5 fruit fly cellular contexts compared by ENCODE assay signal in the genomic region with DNA sequence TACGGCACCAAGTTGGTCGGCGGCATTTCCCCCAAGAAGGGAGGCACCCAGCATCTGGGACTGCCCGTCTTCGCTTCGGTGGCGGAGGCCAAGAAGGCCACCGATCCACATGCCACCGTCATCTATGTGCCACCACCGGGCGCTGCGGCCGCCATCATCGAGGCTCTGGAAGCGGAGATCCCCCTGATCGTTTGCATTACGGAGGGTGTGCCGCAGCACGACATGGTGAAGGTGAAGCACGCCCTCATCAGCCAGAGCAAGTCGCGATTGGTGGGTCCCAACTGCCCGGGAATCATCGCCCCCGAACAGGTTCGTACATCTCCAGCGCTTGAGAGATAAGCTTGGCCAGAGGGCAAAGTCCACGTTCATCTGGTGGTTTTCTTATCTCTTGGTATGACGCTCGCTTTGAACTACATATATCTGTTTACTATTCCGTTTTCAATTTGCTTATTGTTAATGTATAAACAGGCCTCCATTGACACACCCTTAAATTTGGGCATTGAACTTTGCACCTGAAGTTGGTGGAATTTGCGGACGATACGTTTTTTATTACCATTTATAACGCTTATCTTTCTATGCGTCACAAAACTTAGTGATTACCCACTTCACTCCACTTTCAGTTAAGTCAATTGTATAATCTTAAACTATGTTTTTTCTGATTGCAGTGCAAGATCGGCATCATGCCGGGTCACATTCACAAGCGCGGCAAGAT.
TF ChIP-seq lines count a peak whose summit lies in the region.

No protein-coding gene starts in this region.

- no peak for TF ChIP-seq CTCF in whole organism, embryonic (GFP tag; optimal IDR thresholded peaks at IDR 0.05; lab: Kevin White, UChicago)

TF ChIP-seq in whole organism, adult, 20 proteins besides CTCF, POLR2A, EP300 and RAD21:
- TF ChIP-seq CG7045 (GFP tag; optimal IDR thresholded peaks at IDR 0.05; lab: Kevin White, UChicago) (peak; percentile 8), bab1 (GFP tag; optimal IDR thresholded peaks at IDR 0.05; lab: Kevin White, UChicago) (no peak), Hr96 (GFP tag; optimal IDR thresholded peaks at IDR 0.05; lab: Kevin White, UChicago) (peak; percentile 9), cic (GFP tag; optimal IDR thresholded peaks at IDR 0.05; lab: Kevin White, UChicago) (peak; percentile 70), CG11617 (GFP tag; optimal IDR thresholded peaks at IDR 0.05; lab: Kevin White, UChicago) (peak; percentile 9), tj (GFP tag; optimal IDR thresholded peaks at IDR 0.05; lab: Kevin White, UChicago) (no peak), Mnt (GFP tag; optimal IDR thresholded peaks at IDR 0.05; lab: Kevin White, UChicago) (no peak), CG12768 (GFP tag; optimal IDR thresholded peaks at IDR 0.05; lab: Kevin White, UChicago) (peak; percentile 78)
TF ChIP-seq in whole organism, adult: peak in this region for 5.

TF ChIP-seq in whole organism, embryonic, 481 proteins besides CTCF, POLR2A, EP300 and RAD21 (continues in another document):
- TF ChIP-seq dmrt99B (tag; optimal IDR thresholded peaks at IDR 0.05; lab: Kevin White, UChicago) (peak; percentile 11), wek (GFP tag; optimal IDR thresholded peaks at IDR 0.05; lab: Kevin White, UChicago) (peak; percentile 13), Sin3A (optimal IDR thresholded peaks at IDR 0.05; lab: Kevin White, UChicago) (no peak), CG11093 (GFP tag; IDR thresholded peaks at IDR 0.05; lab: Robert Waterston, UW) (0 out of 3 replicates have a peak, but pooled peaks have one; percentile 7), Pdp1 (GFP tag; optimal IDR thresholded peaks at IDR 0.05; lab: Kevin White, UChicago) (peak in 1 of 2 experiments; percentile 64), CG18599 (GFP tag; optimal IDR thresholded peaks at IDR 0.05; lab: Kevin White, UChicago) (peak; percentile 28), ro (GFP tag; IDR thresholded peaks at IDR 0.05; lab: Robert Waterston, UW) (no peak), CG15696 (tag; optimal IDR thresholded peaks at IDR 0.05; lab: Kevin White, UChicago) (peak; percentile 4), jing (GFP tag; optimal IDR thresholded peaks at IDR 0.05; lab: Kevin White, UChicago) (no peak), sd (tag; optimal IDR thresholded peaks at IDR 0.05; lab: Kevin White, UChicago) (peak; percentile 74), CG12744 (GFP tag; optimal IDR thresholded peaks at IDR 0.05; lab: Kevin White, UChicago) (no peak), mam (GFP tag; optimal IDR thresholded peaks at IDR 0.05; lab: Kevin White, UChicago) (no peak), CG13296 (GFP tag; optimal IDR thresholded peaks at IDR 0.05; lab: Kevin White, UChicago) (peak; percentile 44), Hr78 (GFP tag; optimal IDR thresholded peaks at IDR 0.05; lab: Kevin White, UChicago) (peak in 1 of 2 experiments; percentile 89), HHEX (GFP tag; optimal IDR thresholded peaks at IDR 0.05; lab: Kevin White, UChicago) (peak; percentile 24), fd64A (GFP tag; optimal IDR thresholded peaks at IDR 0.05; lab: Kevin White, UChicago) (peak; percentile 13), mirr (GFP tag; optimal IDR thresholded peaks at IDR 0.05; lab: Kevin White, UChicago) (peak; percentile 69), kah (GFP tag; optimal IDR thresholded peaks at IDR 0.05; lab: Kevin White, UChicago) (peak; percentile 3)

TF ChIP-seq in whole organism, prepupa, 60 proteins besides CTCF, POLR2A, EP300 and RAD21 (continues in another document):
- TF ChIP-seq CG6792 (GFP tag; optimal IDR thresholded peaks at IDR 0.05; lab: Kevin White, UChicago): no peak
- TF ChIP-seq CG6163 (GFP tag; IDR thresholded peaks at IDR 0.05; lab: Robert Waterston, UW): no peak; the same call in 2 of the 3 replicates
- peak; percentile 5 for TF ChIP-seq Hr4 (GFP tag; optimal IDR thresholded peaks at IDR 0.05; lab: Kevin White, UChicago)
- no peak for TF ChIP-seq CG31627 (GFP tag; optimal IDR thresholded peaks at IDR 0.05; lab: Kevin White, UChicago)
- TF ChIP-seq svp (GFP tag; lab: Kevin White, UChicago): peak; percentile 98
- peak in 1 of 2 experiments; percentile 34 for TF ChIP-seq salr (GFP tag; optimal IDR thresholded peaks at IDR 0.05; lab: Kevin White, UChicago)
- no peak for TF ChIP-seq CG4318 (GFP tag; optimal IDR thresholded peaks at IDR 0.05; lab: Kevin White, UChicago)
- peak; percentile 40 for TF ChIP-seq CG3919 (GFP tag; optimal IDR thresholded peaks at IDR 0.05; lab: Kevin White, UChicago)
- TF ChIP-seq CG10669 (GFP tag; optimal IDR thresholded peaks at IDR 0.05; lab: Kevin White, UChicago): peak; percentile 50
- TF ChIP-seq CG8632 (GFP tag; optimal IDR thresholded peaks at IDR 0.05; lab: Kevin White, UChicago): no peak
- TF ChIP-seq CG15336 (GFP tag; IDR thresholded peaks at IDR 0.05; lab: Robert Waterston, UW): no peak; the same call in 1 of the 2 replicates
- peak; percentile 82 for TF ChIP-seq CG6276 (GFP tag; optimal IDR thresholded peaks at IDR 0.05; lab: Kevin White, UChicago)
- TF ChIP-seq CG3032 (tag; optimal IDR thresholded peaks at IDR 0.05; lab: Kevin White, UChicago): peak; percentile 8
- peak; percentile 69 for TF ChIP-seq spab (GFP tag; optimal IDR thresholded peaks at IDR 0.05; lab: Kevin White, UChicago)
- TF ChIP-seq CG8319 (GFP tag; optimal IDR thresholded peaks at IDR 0.05; lab: Kevin White, UChicago): peak; percentile 9
- no peak for TF ChIP-seq OdsH (GFP tag; optimal IDR thresholded peaks at IDR 0.05; lab: Kevin White, UChicago)
- TF ChIP-seq achi (GFP tag; optimal IDR thresholded peaks at IDR 0.05; lab: Kevin White, UChicago): no peak
- no peak for TF ChIP-seq fd85E (GFP tag; optimal IDR thresholded peaks at IDR 0.05; lab: Kevin White, UChicago)
- peak; percentile 14 for TF ChIP-seq esn (GFP tag; optimal IDR thresholded peaks at IDR 0.05; lab: Kevin White, UChicago)

TF ChIP-seq in whole organism, pupa, 21 proteins besides CTCF, POLR2A, EP300 and RAD21:
- TF ChIP-seq Ets98B (GFP tag; IDR thresholded peaks at IDR 0.05; lab: Robert Waterston, UW) (peak; percentile 17; the same call in 1 of the 2 replicates), EcR (GFP tag; optimal IDR thresholded peaks at IDR 0.05; lab: Kevin White, UChicago) (peak; percentile 80), D1 (tag; optimal IDR thresholded peaks at IDR 0.05; lab: Kevin White, UChicago) (no peak), CG34367 (tag; optimal IDR thresholded peaks at IDR 0.05; lab: Kevin White, UChicago) (peak; percentile 42), CG9948 (tag; optimal IDR thresholded peaks at IDR 0.05; lab: Kevin White, UChicago) (no peak), Snoo (tag; optimal IDR thresholded peaks at IDR 0.05; lab: Kevin White, UChicago) (peak; percentile 35), gl (tag; optimal IDR thresholded peaks at IDR 0.05; lab: Kevin White, UChicago) (peak; percentile 84), CG8159 (tag; optimal IDR thresholded peaks at IDR 0.05; lab: Kevin White, UChicago) (peak; percentile 44), CG17806 (tag; optimal IDR thresholded peaks at IDR 0.05; lab: Kevin White, UChicago) (peak; percentile 37), CG15710 (tag; optimal IDR thresholded peaks at IDR 0.05; lab: Kevin White, UChicago) (peak; percentile 12), CG14655 (GFP tag; optimal IDR thresholded peaks at IDR 0.05; lab: Kevin White, UChicago) (no peak), CG4496 (GFP tag; IDR thresholded peaks at IDR 0.05; lab: Robert Waterston, UW) (peak; percentile 68; the same call in 2 of the 3 replicates), CG12605 (GFP tag; IDR thresholded peaks at IDR 0.05; lab: Robert Waterston, UW) (peak; percentile 56), CG32121 (GFP tag; IDR thresholded peaks at IDR 0.05; lab: Robert Waterston, UW) (peak; percentile 18; the same call in 1 of the 2 replicates), Pif1A (GFP tag; optimal IDR thresholded peaks at IDR 0.05; lab: Kevin White, UChicago) (no peak), CG10348 (GFP tag; IDR thresholded peaks at IDR 0.05; lab: Robert Waterston, UW) (no peak), fd96Ca (GFP tag; IDR thresholded peaks at IDR 0.05; lab: Robert Waterston, UW) (no peak), CG8301 (tag; optimal IDR thresholded peaks at IDR 0.05; lab: Kevin White, UChicago) (peak; percentile 44), Pif1B (GFP tag; optimal IDR thresholded peaks at IDR 0.05; lab: Kevin White, UChicago) (peak; percentile 69)

TF ChIP-seq in whole organism, wandering third instar larva, 38 proteins besides CTCF, POLR2A, EP300 and RAD21:
- no peak for TF ChIP-seq sv (GFP tag; optimal IDR thresholded peaks at IDR 0.05; lab: Kevin White, UChicago)
- no peak for TF ChIP-seq Myc (optimal IDR thresholded peaks at IDR 0.05; lab: Kevin White, UChicago)
- no peak for TF ChIP-seq N (GFP tag; optimal IDR thresholded peaks at IDR 0.05; lab: Kevin White, UChicago)
- TF ChIP-seq tai (GFP tag; optimal IDR thresholded peaks at IDR 0.05; lab: Kevin White, UChicago): no peak
- TF ChIP-seq pan (optimal IDR thresholded peaks at IDR 0.05; lab: Kevin White, UChicago): no peak
- TF ChIP-seq br (GFP tag; optimal IDR thresholded peaks at IDR 0.05; lab: Kevin White, UChicago): no peak
- no peak for TF ChIP-seq Sp1 (GFP tag; optimal IDR thresholded peaks at IDR 0.05; lab: Kevin White, UChicago)
- TF ChIP-seq Hnf4 (GFP tag; optimal IDR thresholded peaks at IDR 0.05; lab: Kevin White, UChicago): peak; percentile 90
- no peak for TF ChIP-seq woc (GFP tag; optimal IDR thresholded peaks at IDR 0.05; lab: Kevin White, UChicago)
- TF ChIP-seq Dfd (GFP tag; optimal IDR thresholded peaks at IDR 0.05; lab: Kevin White, UChicago): no peak
- no peak for TF ChIP-seq dsf (GFP tag; optimal IDR thresholded peaks at IDR 0.05; lab: Kevin White, UChicago; ENCODE audit: borderline replicate concordance)
- TF ChIP-seq Rel (GFP tag; optimal IDR thresholded peaks at IDR 0.05; lab: Kevin White, UChicago): no peak
- peak; percentile 93 for TF ChIP-seq Rel (tag; optimal IDR thresholded peaks at IDR 0.05; lab: Kevin White, UChicago)
- TF ChIP-seq GATAd (GFP tag; optimal IDR thresholded peaks at IDR 0.05; lab: Kevin White, UChicago): no peak
- TF ChIP-seq fru (GFP tag; optimal IDR thresholded peaks at IDR 0.05; lab: Kevin White, UChicago): no peak
- TF ChIP-seq lola (GFP tag; optimal IDR thresholded peaks at IDR 0.05; lab: Kevin White, UChicago): no peak
- peak; percentile 1 for TF ChIP-seq h (GFP tag; optimal IDR thresholded peaks at IDR 0.05; lab: Kevin White, UChicago)
- no peak for TF ChIP-seq usp (GFP tag; optimal IDR thresholded peaks at IDR 0.05; lab: Kevin White, UChicago)
